Fruit fly (Drosophila melanogaster): ENCODE data around the gene CG32201.

DNA sequence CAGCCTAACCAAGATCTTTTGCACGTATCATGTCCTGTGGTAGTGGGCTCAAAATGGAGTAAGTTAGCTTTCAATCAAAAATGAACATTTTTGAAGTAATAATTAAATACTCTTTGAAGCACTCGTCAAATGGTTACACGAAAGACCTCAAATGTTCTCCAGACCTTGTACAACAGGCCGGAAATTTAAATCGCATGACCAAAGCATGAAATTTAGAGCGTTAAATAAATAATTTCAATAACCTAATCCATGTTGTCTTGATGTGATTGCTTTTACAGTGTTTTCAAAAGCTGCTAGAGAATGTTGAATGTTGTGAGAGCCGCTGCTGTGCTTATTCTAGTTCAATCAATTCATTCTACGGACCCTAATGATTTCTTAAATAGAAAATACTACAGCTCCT is 4.2 kb upstream of the CG32201 start, which contains the start of gene CG18233:
- no peak for TF ChIP-seq CG8478 (optimal IDR thresholded peaks at IDR 0.05)
- TF ChIP-seq pan (optimal IDR thresholded peaks at IDR 0.05) = no peak
- TF ChIP-seq psq (optimal IDR thresholded peaks at IDR 0.05) = no peak
- no peak for TF ChIP-seq EcR (GFP tag; optimal IDR thresholded peaks at IDR 0.05)

All from whole organism.